Fruit fly (Drosophila melanogaster): ENCODE measurements around the gene CG7044.

CG7044 gene

dm6 chr3R:21065010-21065695 lies 36.4 kb downstream of the CG7044 start, which contains the start of gene AnxB9 (continued):
- peak; percentile 71 for TF ChIP-seq CG7987 (GFP tag; optimal IDR thresholded peaks at IDR 0.05)
- TF ChIP-seq Doc3 (GFP tag; IDR thresholded peaks at IDR 0.05; ENCODE audit: partially characterized antibody), result no peak; the same call in 1 of the 3 replicates
- no peak for TF ChIP-seq kah (GFP tag; optimal IDR thresholded peaks at IDR 0.05)
- TF ChIP-seq nmo (GFP tag; optimal IDR thresholded peaks at IDR 0.05), result no peak
- TF ChIP-seq cwo (GFP tag; optimal IDR thresholded peaks at IDR 0.05), result peak; percentile 14
- TF ChIP-seq Hr78 (GFP tag; optimal IDR thresholded peaks at IDR 0.05), result no peak
- no peak for TF ChIP-seq CG10274 (GFP tag; optimal IDR thresholded peaks at IDR 0.05)
- TF ChIP-seq CG9797 (GFP tag; optimal IDR thresholded peaks at IDR 0.05), result no peak
- no peak for TF ChIP-seq crp (GFP tag; optimal IDR thresholded peaks at IDR 0.05)
- no peak for TF ChIP-seq tup (GFP tag; optimal IDR thresholded peaks at IDR 0.05)
- no peak for TF ChIP-seq CG31441 (GFP tag; IDR thresholded peaks at IDR 0.05)
- TF ChIP-seq Max (GFP tag; optimal IDR thresholded peaks at IDR 0.05), result peak; percentile 18
- no peak for TF ChIP-seq en (GFP tag; optimal IDR thresholded peaks at IDR 0.05)
- no peak for TF ChIP-seq CG2875 (GFP tag; optimal IDR thresholded peaks at IDR 0.05)
- peak; percentile 56 for TF ChIP-seq NC2β (GFP tag; optimal IDR thresholded peaks at IDR 0.05)
- TF ChIP-seq wor (GFP tag; IDR thresholded peaks at IDR 0.05), result no peak
- TF ChIP-seq H15 (GFP tag; IDR thresholded peaks at IDR 0.05), result no peak

dm6 chr3R:21064000-21064924 lies 37.3 kb downstream of the CG7044 start, which contains the start of gene Cortactin:
Cortactin (minus strand) TSS chr3R:21064471.
- TF ChIP-seq Xrp1 (GFP tag; IDR thresholded peaks at IDR 0.05) (no peak), Ets65A (GFP tag) (peak; percentile 43), eve (GFP tag; optimal IDR thresholded peaks at IDR 0.05) (no peak), CG31441 (GFP tag; IDR thresholded peaks at IDR 0.05) (no peak), salm (tag; optimal IDR thresholded peaks at IDR 0.05) (no peak), cato (GFP tag; optimal IDR thresholded peaks at IDR 0.05; ENCODE audit: borderline replicate concordance) (no peak), CG17612 (GFP tag; IDR thresholded peaks at IDR 0.05) (no peak), Eip74EF (GFP tag; optimal IDR thresholded peaks at IDR 0.05) (peak in 1 of 2 experiments; percentile 9), CG13424 (tag; optimal IDR thresholded peaks at IDR 0.05) (no peak), run (tag; optimal IDR thresholded peaks at IDR 0.05) (no peak), CG4360 (GFP tag; IDR thresholded peaks at IDR 0.05) (no peak), mam (GFP tag; optimal IDR thresholded peaks at IDR 0.05) (no peak), CG2712 (tag; optimal IDR thresholded peaks at IDR 0.05) (peak; percentile 46), Hand (GFP tag; optimal IDR thresholded peaks at IDR 0.05) (no peak), gsb (GFP tag; IDR thresholded peaks at IDR 0.05) (no peak), ATbp (GFP tag; optimal IDR thresholded peaks at IDR 0.05) (no peak), CG12769 (tag; optimal IDR thresholded peaks at IDR 0.05) (peak; percentile 45), CG9932 (GFP tag; IDR thresholded peaks at IDR 0.05) (no peak; the same call in 1 of the 2 replicates), CG15073 (GFP tag; optimal IDR thresholded peaks at IDR 0.05) (peak; percentile 97), CG2129 (GFP tag; IDR thresholded peaks at IDR 0.05; ENCODE audit: partially characterized antibody) (peak; percentile 91), CG3726 (GFP tag; IDR thresholded peaks at IDR 0.05) (no peak), Gug (GFP tag; IDR thresholded peaks at IDR 0.05) (peak; percentile 14; the same call in 1 of the 4 replicates), CG12744 (GFP tag; optimal IDR thresholded peaks at IDR 0.05) (no peak), CG15011 (GFP tag; optimal IDR thresholded peaks at IDR 0.05) (no peak), bab2 (GFP tag; optimal IDR thresholded peaks at IDR 0.05) (no peak), D19A (tag; optimal IDR thresholded peaks at IDR 0.05) (no peak), CG10321 (GFP tag; IDR thresholded peaks at IDR 0.05) (no peak), Aef1 (GFP tag; IDR thresholded peaks at IDR 0.05) (no peak), MTF-1 (GFP tag; optimal IDR thresholded peaks at IDR 0.05; ENCODE audit: borderline replicate concordance) (no peak), nau (GFP tag; optimal IDR thresholded peaks at IDR 0.05) (no peak)
